Fruit fly (Drosophila melanogaster): ENCODE results near the gene CG8260.

CG8260 gene

DNA sequence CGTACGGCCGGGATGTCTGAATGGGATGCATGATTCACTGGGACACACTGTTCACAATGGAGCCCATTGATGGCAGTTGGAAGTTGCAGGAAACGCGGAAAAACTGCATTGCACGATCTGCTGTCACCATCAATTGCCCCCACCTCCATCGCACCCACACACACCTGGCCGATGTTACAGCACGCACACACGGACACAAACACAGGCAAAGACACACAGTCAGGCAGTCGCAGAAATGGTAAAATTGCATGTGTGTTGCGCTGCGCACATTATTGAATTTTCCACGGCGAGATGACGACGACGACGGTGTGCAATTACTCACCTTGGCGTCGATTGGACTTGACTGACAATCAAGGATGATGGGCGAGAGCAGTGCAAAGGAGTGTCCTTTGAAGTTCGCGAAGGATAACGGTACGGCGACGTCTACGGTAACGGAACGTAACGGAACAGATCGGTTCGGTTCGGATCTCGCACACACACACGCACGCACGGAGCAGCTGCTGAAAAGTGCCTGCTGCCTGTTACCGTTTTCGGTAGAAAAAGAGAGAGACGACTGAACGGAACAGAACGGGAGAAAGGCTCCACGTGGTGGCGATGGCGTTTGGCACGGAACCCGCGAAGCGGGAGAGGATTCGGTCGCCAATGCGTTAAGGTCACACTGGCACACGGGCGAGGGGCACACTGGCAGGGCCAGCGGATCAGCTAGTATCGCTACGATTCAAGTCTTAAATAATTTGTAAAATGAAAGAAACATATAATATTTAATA is 46.0 kb upstream of the CG8260 start, which contains the start of the genes CG9281 and CG15601 (continued):
- TF ChIP-seq dan (GFP tag; IDR thresholded peaks at IDR 0.05), result no peak
- no peak for TF ChIP-seq eyg (GFP tag; optimal IDR thresholded peaks at IDR 0.05)
- TF ChIP-seq sc (optimal IDR thresholded peaks at IDR 0.05), result no peak
- no peak for TF ChIP-seq sc (GFP tag; optimal IDR thresholded peaks at IDR 0.05)
- no peak for TF ChIP-seq fd3F (GFP tag; optimal IDR thresholded peaks at IDR 0.05)
- TF ChIP-seq CG13894 (tag; optimal IDR thresholded peaks at IDR 0.05), result no peak

DNA sequence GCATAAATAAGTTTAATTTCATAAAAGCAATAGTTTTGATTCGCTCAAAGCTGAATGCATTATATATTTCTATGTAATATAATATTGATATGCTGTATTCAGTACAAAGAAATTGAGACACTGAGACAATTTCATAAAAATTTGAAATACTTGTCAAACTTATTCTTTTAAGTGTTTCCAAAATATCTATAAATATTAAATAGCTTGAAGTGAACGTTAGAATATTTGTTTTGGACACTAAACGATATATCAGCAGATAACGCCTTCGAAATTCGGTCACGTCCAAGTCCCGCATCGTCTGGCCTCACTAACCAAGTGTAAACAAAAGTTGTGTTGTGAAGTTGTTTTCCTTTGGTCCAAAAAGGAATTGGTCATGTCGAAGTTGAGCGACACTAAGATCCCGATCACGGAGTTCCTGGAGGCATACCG is 45.4 kb upstream of the CG8260 start:
- TF ChIP-seq CG10565 (GFP tag; optimal IDR thresholded peaks at IDR 0.05) (no peak), CG3995 (GFP tag; optimal IDR thresholded peaks at IDR 0.05) (peak; percentile 85), CG17361 (GFP tag; IDR thresholded peaks at IDR 0.05) (peak; percentile 23; the same call in 1 of the 3 replicates), Max (GFP tag; optimal IDR thresholded peaks at IDR 0.05) (peak; percentile 4), row (GFP tag; IDR thresholded peaks at IDR 0.05) (peak; percentile 20; the same call in 1 of the 3 replicates), CG15269 (tag; optimal IDR thresholded peaks at IDR 0.05) (no peak), CG43689 (GFP tag; IDR thresholded peaks at IDR 0.05) (no peak), amos (GFP tag; IDR thresholded peaks at IDR 0.05; ENCODE audit: partially characterized antibody) (0 out of 2 replicates have a peak, but pooled peaks have one; percentile 8), CG7928 (GFP tag; optimal IDR thresholded peaks at IDR 0.05) (no peak), Oaz (GFP tag; IDR thresholded peaks at IDR 0.05) (no peak), Dbx (GFP tag; IDR thresholded peaks at IDR 0.05) (no peak), CG1024 (GFP tag; IDR thresholded peaks at IDR 0.05) (no peak), zfh1 (GFP tag; IDR thresholded peaks at IDR 0.05) (no peak), CG10267 (tag; optimal IDR thresholded peaks at IDR 0.05) (peak; percentile 7), unpg (GFP tag; optimal IDR thresholded peaks at IDR 0.05) (no peak), CG2875 (GFP tag; optimal IDR thresholded peaks at IDR 0.05) (no peak), dmrt11E (tag; optimal IDR thresholded peaks at IDR 0.05) (no peak), sisA (GFP tag; IDR thresholded peaks at IDR 0.05) (no peak), odd (GFP tag; optimal IDR thresholded peaks at IDR 0.05) (no peak), Hr39 (optimal IDR thresholded peaks at IDR 0.05) (no peak), dati (GFP tag; IDR thresholded peaks at IDR 0.05) (no peak), Dp (GFP tag; optimal IDR thresholded peaks at IDR 0.05) (peak; percentile 3), run (tag; optimal IDR thresholded peaks at IDR 0.05) (no peak), TFAM (GFP tag; optimal IDR thresholded peaks at IDR 0.05) (no peak), CG2116 (GFP tag; optimal IDR thresholded peaks at IDR 0.05) (peak; percentile 18), gro (GFP tag; optimal IDR thresholded peaks at IDR 0.05) (no peak), Vsx1 (GFP tag; optimal IDR thresholded peaks at IDR 0.05) (no peak), slp2 (GFP tag; optimal IDR thresholded peaks at IDR 0.05) (no peak), CG9727 (GFP tag; optimal IDR thresholded peaks at IDR 0.05) (peak; percentile 5), CG6689 (GFP tag; IDR thresholded peaks at IDR 0.05) (no peak), dmrt99B (tag; optimal IDR thresholded peaks at IDR 0.05) (no peak), CG9797 (GFP tag; optimal IDR thresholded peaks at IDR 0.05) (peak; percentile 42), CG30403 (GFP tag; optimal IDR thresholded peaks at IDR 0.05) (no peak), CG4820 (GFP tag; optimal IDR thresholded peaks at IDR 0.05) (no peak), CG30020 (tag; optimal IDR thresholded peaks at IDR 0.05) (peak; percentile 20), gfzf (GFP tag; optimal IDR thresholded peaks at IDR 0.05) (peak; percentile 61), Sin3A (optimal IDR thresholded peaks at IDR 0.05) (peak; percentile 21), Med (GFP tag) (no peak), onecut (GFP tag; IDR thresholded peaks at IDR 0.05) (no peak), pb (GFP tag; optimal IDR thresholded peaks at IDR 0.05) (no peak), ato (GFP tag; IDR thresholded peaks at IDR 0.05; ENCODE audit: partially characterized antibody) (no peak), Gsc (GFP tag; IDR thresholded peaks at IDR 0.05) (no peak), CG8089 (GFP tag; optimal IDR thresholded peaks at IDR 0.05) (no peak), lmd (GFP tag; IDR thresholded peaks at IDR 0.05) (no peak)
